Fruit fly (Drosophila melanogaster): ENCODE results near the gene Atxn7.

- TF ChIP-seq psq (optimal IDR thresholded peaks at IDR 0.05) (no peak), pan (optimal IDR thresholded peaks at IDR 0.05) (no peak)
Observed at dm6 chr2L:2365077-2365651, 10.5 kb upstream of the Atxn7 start, which contains the start of the genes Rab5 and Axud1.

Measured in whole organism.